Fruit fly (Drosophila melanogaster): ENCODE results near the gene CG1695.

CG1695 gene

dm6 chrX:20389633-20390032 lies 44.1 kb upstream of the CG1695 start (continued):
- TF ChIP-seq al (GFP tag; IDR thresholded peaks at IDR 0.05) (no peak), Stat92E (GFP tag; optimal IDR thresholded peaks at IDR 0.05) (no peak), CG9817 (tag; optimal IDR thresholded peaks at IDR 0.05) (no peak), tna (GFP tag; IDR thresholded peaks at IDR 0.05; ENCODE audit: partially characterized antibody) (peak; percentile 44; the same call in 1 of the 2 replicates), emc (GFP tag; optimal IDR thresholded peaks at IDR 0.05) (no peak), CG15479 (GFP tag; optimal IDR thresholded peaks at IDR 0.05) (no peak), zf30C (GFP tag; optimal IDR thresholded peaks at IDR 0.05) (no peak), CG16779 (GFP tag; IDR thresholded peaks at IDR 0.05) (no peak), Dp (GFP tag; optimal IDR thresholded peaks at IDR 0.05) (peak; percentile 66), CG6813 (GFP tag; optimal IDR thresholded peaks at IDR 0.05) (no peak), MESR4 (GFP tag; optimal IDR thresholded peaks at IDR 0.05) (no peak), CG10274 (GFP tag; optimal IDR thresholded peaks at IDR 0.05) (no peak), CG4707 (GFP tag; optimal IDR thresholded peaks at IDR 0.05) (no peak)

dm6 chrX:20390706-20391105 lies 43.0 kb upstream of the CG1695 start, which contains the start of gene jb:
jb (minus strand) TSS chrX:20390806.
- TF ChIP-seq Hand (GFP tag; optimal IDR thresholded peaks at IDR 0.05) (no peak), CG4617 (GFP tag; optimal IDR thresholded peaks at IDR 0.05; ENCODE audit: borderline replicate concordance) (no peak), ttk (GFP tag; IDR thresholded peaks at IDR 0.05) (no peak), CG10321 (GFP tag; IDR thresholded peaks at IDR 0.05) (no peak), CG9876 (GFP tag; optimal IDR thresholded peaks at IDR 0.05) (no peak), croc (GFP tag; conservative IDR thresholded peaks at IDR 0.05) (no peak), NfI (GFP tag; optimal IDR thresholded peaks at IDR 0.05) (no peak), CG13424 (tag; optimal IDR thresholded peaks at IDR 0.05) (no peak), sob (GFP tag; IDR thresholded peaks at IDR 0.05) (no peak), CG6654 (GFP tag; optimal IDR thresholded peaks at IDR 0.05) (no peak)

dm6 chrX:20391230-20391629 lies 42.5 kb upstream of the CG1695 start:
- TF ChIP-seq pum (GFP tag; optimal IDR thresholded peaks at IDR 0.05) (no peak), cg (GFP tag; optimal IDR thresholded peaks at IDR 0.05) (no peak), sens-2 (GFP tag; IDR thresholded peaks at IDR 0.05) (no peak), CG9932 (GFP tag; IDR thresholded peaks at IDR 0.05) (no peak), vnd (GFP tag; IDR thresholded peaks at IDR 0.05; ENCODE audit: partially characterized antibody) (no peak), zen (tag; optimal IDR thresholded peaks at IDR 0.05) (no peak), CG7839 (tag; optimal IDR thresholded peaks at IDR 0.05) (no peak), gsb (GFP tag; IDR thresholded peaks at IDR 0.05) (no peak), sd (tag; optimal IDR thresholded peaks at IDR 0.05) (peak; percentile 43), gce (GFP tag; IDR thresholded peaks at IDR 0.05) (no peak), dan (GFP tag; IDR thresholded peaks at IDR 0.05) (no peak), jumu (GFP tag; optimal IDR thresholded peaks at IDR 0.05) (no peak), CG6813 (GFP tag; optimal IDR thresholded peaks at IDR 0.05) (no peak), bab2 (GFP tag; optimal IDR thresholded peaks at IDR 0.05) (no peak), E2f2 (GFP tag; IDR thresholded peaks at IDR 0.05) (peak; percentile 42), luna (GFP tag; optimal IDR thresholded peaks at IDR 0.05) (no peak), Bgb (GFP tag; IDR thresholded peaks at IDR 0.05; ENCODE audit: partially characterized antibody) (peak; percentile 55), CG2712 (tag; optimal IDR thresholded peaks at IDR 0.05) (no peak), CG12659 (GFP tag; optimal IDR thresholded peaks at IDR 0.05) (peak; percentile 15), Hr39 (optimal IDR thresholded peaks at IDR 0.05) (no peak), so (GFP tag; IDR thresholded peaks at IDR 0.05) (no peak), Tbp (GFP tag; optimal IDR thresholded peaks at IDR 0.05) (no peak), Mes4 (GFP tag; optimal IDR thresholded peaks at IDR 0.05) (no peak), CG17385 (GFP tag; optimal IDR thresholded peaks at IDR 0.05) (no peak), lmd (GFP tag; IDR thresholded peaks at IDR 0.05) (no peak), sug (tag; optimal IDR thresholded peaks at IDR 0.05) (peak; percentile 7), Fer1 (GFP tag; optimal IDR thresholded peaks at IDR 0.05) (no peak), Dll (GFP tag; IDR thresholded peaks at IDR 0.05; ENCODE audit: partially characterized antibody) (0 out of 4 replicates have a peak, but pooled peaks have one; percentile 20)

Measured in whole organism, embryonic.